Fruit fly (Drosophila melanogaster): ENCODE data around the gene CG1806.

Gene CG1806

DNA sequence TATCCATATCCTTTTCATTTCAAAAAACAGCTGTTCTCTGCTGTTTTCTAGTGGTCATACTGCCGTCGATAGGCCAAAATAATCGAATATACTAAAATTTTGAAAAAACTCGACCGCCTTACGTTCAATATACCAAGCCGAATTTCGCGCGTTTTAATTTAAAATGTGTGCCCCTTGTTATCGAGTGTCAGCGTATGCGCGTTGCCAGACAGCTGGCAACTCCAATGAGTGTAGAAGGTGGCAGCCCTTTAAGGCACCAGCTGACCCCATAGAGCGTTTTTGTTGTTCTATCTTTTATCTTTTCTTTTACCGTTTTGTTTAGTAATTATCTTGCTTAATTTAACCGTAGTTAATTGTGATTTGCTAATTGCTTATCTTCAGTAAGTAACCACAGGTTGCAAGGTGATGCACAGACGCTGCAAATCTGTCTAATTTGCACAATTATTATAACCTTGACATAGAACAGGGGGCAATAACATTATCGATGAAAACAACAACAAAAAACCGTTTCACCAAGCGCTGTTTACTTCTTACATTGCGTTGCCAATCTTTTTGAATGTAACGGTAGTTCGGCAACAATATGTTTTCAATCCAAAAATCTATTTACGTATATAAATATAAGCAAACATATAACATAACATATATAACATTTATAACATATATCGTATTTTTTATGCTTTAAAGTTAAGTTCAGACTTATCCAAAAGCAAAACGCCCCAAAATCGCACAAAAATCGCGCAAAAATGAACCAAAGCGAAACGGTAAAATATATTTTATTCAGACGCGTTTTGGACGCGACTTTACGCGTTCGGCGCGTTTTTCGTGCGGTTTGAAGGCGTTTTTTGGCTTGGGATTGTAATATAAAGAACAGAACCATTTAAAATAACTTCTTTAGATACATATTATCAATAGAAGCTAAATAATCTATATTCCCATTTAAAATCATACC lies 5.4 kb downstream of the CG1806 start, which contains the start of the genes CG1492 and regucalcin (continued):
- peak; percentile 10 for TF ChIP-seq Nf-YC (tag; optimal IDR thresholded peaks at IDR 0.05)
- no peak for TF ChIP-seq Hr3 (GFP tag; optimal IDR thresholded peaks at IDR 0.05)
- TF ChIP-seq CG33213 (GFP tag; optimal IDR thresholded peaks at IDR 0.05) = peak; percentile 13
- TF ChIP-seq CG2116 (GFP tag; optimal IDR thresholded peaks at IDR 0.05) = peak; percentile 88
- TF ChIP-seq Sin3A (optimal IDR thresholded peaks at IDR 0.05) = peak; percentile 44
- TF ChIP-seq CG3847 (GFP tag; IDR thresholded peaks at IDR 0.05) = peak; percentile 62
- TF ChIP-seq CG2120 (GFP tag; optimal IDR thresholded peaks at IDR 0.05) = no peak
- TF ChIP-seq tx (GFP tag; optimal IDR thresholded peaks at IDR 0.05) = no peak
- peak; percentile 32; the same call in 1 of the 2 replicates for TF ChIP-seq bbx (GFP tag; IDR thresholded peaks at IDR 0.05; ENCODE audit: partially characterized antibody)
- TF ChIP-seq exex (tag; optimal IDR thresholded peaks at IDR 0.05) = peak; percentile 21
- TF ChIP-seq chinmo (GFP tag; IDR thresholded peaks at IDR 0.05; ENCODE audit: partially characterized antibody) = 0 out of 4 replicates have a peak, but pooled peaks have one; percentile 42
- no peak for TF ChIP-seq gsb-n (tag; optimal IDR thresholded peaks at IDR 0.05)
- TF ChIP-seq Myb (GFP tag; optimal IDR thresholded peaks at IDR 0.05) = peak; percentile 89
- peak; percentile 97 for TF ChIP-seq Dp (GFP tag; optimal IDR thresholded peaks at IDR 0.05)
- no peak for TF ChIP-seq ham (GFP tag; IDR thresholded peaks at IDR 0.05)
- peak; percentile 17 for TF ChIP-seq CG4617 (GFP tag; optimal IDR thresholded peaks at IDR 0.05; ENCODE audit: borderline replicate concordance)
- no peak for TF ChIP-seq CG5245 (GFP tag; optimal IDR thresholded peaks at IDR 0.05)
- TF ChIP-seq sim (GFP tag; IDR thresholded peaks at IDR 0.05) = no peak
- peak; percentile 56 for TF ChIP-seq stwl (tag; optimal IDR thresholded peaks at IDR 0.05)
- peak; percentile 13 for TF ChIP-seq CG30020 (tag; optimal IDR thresholded peaks at IDR 0.05)
- no peak for TF ChIP-seq sqz (GFP tag; optimal IDR thresholded peaks at IDR 0.05)
- peak; percentile 53; the same call in 1 of the 3 replicates for TF ChIP-seq Opbp (GFP tag; IDR thresholded peaks at IDR 0.05; ENCODE audit: partially characterized antibody)
- peak; percentile 41 for TF ChIP-seq gfzf (GFP tag; optimal IDR thresholded peaks at IDR 0.05)
- TF ChIP-seq Adf1 (GFP tag; IDR thresholded peaks at IDR 0.05) = no peak
- TF ChIP-seq CG11560 (tag; IDR thresholded peaks at IDR 0.05) = peak; percentile 99
- TF ChIP-seq YL-1 (GFP tag; optimal IDR thresholded peaks at IDR 0.05) = peak; percentile 22
- TF ChIP-seq Pdp1 (GFP tag; optimal IDR thresholded peaks at IDR 0.05) = no peak
- no peak for TF ChIP-seq CG10462 (GFP tag; optimal IDR thresholded peaks at IDR 0.05)
- TF ChIP-seq HmgZ (tag; optimal IDR thresholded peaks at IDR 0.05) = peak; percentile 67
- peak; percentile 96 for TF ChIP-seq E2f2 (GFP tag; IDR thresholded peaks at IDR 0.05)
- TF ChIP-seq sens (GFP tag) = peak; percentile 7
- no peak for TF ChIP-seq Dek (tag; optimal IDR thresholded peaks at IDR 0.05)
- TF ChIP-seq CTCF (GFP tag; optimal IDR thresholded peaks at IDR 0.05) = peak; percentile 4
- TF ChIP-seq tll (GFP tag; optimal IDR thresholded peaks at IDR 0.05) = peak in 1 of 2 experiments; percentile 37
- 0 out of 2 replicates have a peak, but pooled peaks have one; percentile 15 for TF ChIP-seq nerfin-2 (GFP tag; IDR thresholded peaks at IDR 0.05; ENCODE audit: partially characterized antibody)
- TF ChIP-seq pum (GFP tag; optimal IDR thresholded peaks at IDR 0.05) = no peak
- TF ChIP-seq CG14710 (tag; optimal IDR thresholded peaks at IDR 0.05) = peak; percentile 47
- TF ChIP-seq cas (GFP tag; IDR thresholded peaks at IDR 0.05) = no peak
- no peak for TF ChIP-seq peb (GFP tag; IDR thresholded peaks at IDR 0.05)
- peak; percentile 61 for TF ChIP-seq CG1603 (tag; optimal IDR thresholded peaks at IDR 0.05)
- 0 out of 3 replicates have a peak, but pooled peaks have one; percentile 42 for TF ChIP-seq HLH4C (GFP tag; IDR thresholded peaks at IDR 0.05; ENCODE audit: partially characterized antibody)
- TF ChIP-seq CG34376 (GFP tag; optimal IDR thresholded peaks at IDR 0.05) = peak; percentile 7
- peak; percentile 83 for TF ChIP-seq CG4360 (GFP tag; IDR thresholded peaks at IDR 0.05)
- no peak for TF ChIP-seq rib (GFP tag; IDR thresholded peaks at IDR 0.05)
- peak; percentile 21 for TF ChIP-seq nmo (GFP tag; optimal IDR thresholded peaks at IDR 0.05)
- peak; percentile 39 for TF ChIP-seq Ets97D (GFP tag; optimal IDR thresholded peaks at IDR 0.05)
- TF ChIP-seq CG15514 (GFP tag; optimal IDR thresholded peaks at IDR 0.05) = peak; percentile 59
- TF ChIP-seq CG7963 (GFP tag; IDR thresholded peaks at IDR 0.05; ENCODE audit: partially characterized antibody) = 0 out of 3 replicates have a peak, but pooled peaks have one; percentile 15
